Fruit fly (Drosophila melanogaster) Kc167 (cell line): ENCODE results near the gene Sfmbt.

Source experiments
- Myc ChIP-seq: fragments of >200 bp; optimal IDR thresholded peaks from 2 replicates; lab custom pipeline; 2017; ENCODE audit warnings: missing external identifiers
- ttk ChIP-seq: sonication (Bioruptor generic); optimal IDR thresholded peaks from 2 replicates; lab custom pipeline; 2017; ENCODE audit warnings: missing external identifiers

DNA sequence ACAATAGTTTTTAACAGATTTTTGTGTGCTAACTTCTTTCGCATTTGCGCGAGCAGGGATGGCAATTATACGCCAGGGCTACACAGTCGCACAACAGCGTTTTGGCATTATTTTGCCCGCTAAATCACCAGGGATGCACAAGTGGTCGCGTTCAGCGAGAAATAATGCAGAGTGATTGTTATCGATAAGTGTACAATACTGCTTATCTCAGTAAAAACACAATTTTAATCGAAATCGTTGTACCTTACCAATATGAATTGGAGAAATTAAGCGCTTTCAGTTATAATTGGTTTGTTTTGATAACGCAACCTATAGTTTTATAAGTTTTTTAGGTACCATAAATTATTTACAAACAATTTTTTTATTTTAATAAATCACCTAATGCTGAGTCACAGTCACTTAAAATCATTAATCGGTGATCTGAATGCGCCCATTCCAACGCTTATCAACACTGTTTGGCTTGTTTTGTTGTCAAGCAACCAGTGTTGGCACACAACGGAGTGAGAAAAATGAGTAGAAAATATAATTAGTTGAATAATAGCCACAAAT is at the start of gene Sfmbt, which contains the start of gene CG5439:
- TF ChIP-seq Myc: no peak
- no peak for TF ChIP-seq ttk (lab: Kevin White, UChicago)
